Worm (Caenorhabditis elegans): ENCODE measurements around the gene srd-48.

Gene srd-48

DNA sequence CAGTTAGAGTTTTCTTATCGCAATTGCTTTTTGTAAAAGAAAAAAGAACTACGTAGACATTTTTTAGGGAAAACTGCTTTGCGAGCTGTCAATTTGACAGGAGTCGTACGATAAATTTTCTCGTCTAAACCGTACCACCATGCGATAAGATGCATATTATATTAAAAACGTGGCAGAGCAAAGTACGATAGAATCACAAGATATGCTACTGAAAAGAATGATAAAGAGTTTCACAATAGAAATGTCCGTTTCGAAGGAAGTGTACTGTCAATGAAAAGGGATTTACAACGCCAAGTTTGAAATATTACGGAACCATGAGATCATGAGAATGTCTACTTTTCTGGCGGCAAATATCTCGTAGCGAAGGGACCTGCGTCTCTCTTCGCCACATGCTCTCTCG lies 28.9 kb downstream of the srd-48 start, which contains the start of gene F19H6.5:
Gene F19H6.5, minus strand, starts transcription at position 101 of the 400 bp plus-strand sequence.
- TF ChIP-seq nhr-25 (tag; optimal IDR thresholded peaks at IDR 0.05) (no peak), jun-1 (tag; optimal IDR thresholded peaks at IDR 0.05) (no peak), unc-39 (tag; optimal IDR thresholded peaks at IDR 0.05) (no peak), nhr-12 (tag; optimal IDR thresholded peaks at IDR 0.05) (no peak), nhr-23 (tag; optimal IDR thresholded peaks at IDR 0.05) (no peak), R02D3.7 (tag; optimal IDR thresholded peaks at IDR 0.05) (no peak)

DNA sequence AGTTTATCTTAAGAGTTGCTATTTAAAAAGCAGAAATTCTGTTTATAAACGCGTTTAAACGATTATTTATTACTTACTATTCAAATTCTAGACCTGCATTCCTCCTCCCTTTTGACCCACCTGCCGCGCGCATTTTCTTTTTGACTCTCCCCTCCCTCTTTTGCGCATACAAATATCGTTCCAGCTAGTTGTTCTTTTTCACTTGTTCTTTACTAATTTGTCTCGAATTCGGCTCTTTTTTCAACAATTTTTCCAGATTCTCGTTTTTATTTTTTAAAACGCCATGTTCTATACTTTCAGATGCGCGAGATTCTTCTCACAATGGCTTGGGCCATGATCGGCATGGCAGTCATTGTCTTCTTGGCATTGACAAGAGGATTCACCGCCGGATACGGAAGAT lies 29.5 kb downstream of the srd-48 start, which contains the start of gene F19H6.4:
Gene F19H6.4, plus strand, starts transcription at position 301 of the 400 bp plus-strand sequence.
- no peak for TF ChIP-seq mml-1 (tag; optimal IDR thresholded peaks at IDR 0.05)
- no peak for TF ChIP-seq R02D3.7 (tag; optimal IDR thresholded peaks at IDR 0.05)
- no peak for TF ChIP-seq nhr-12 (tag; optimal IDR thresholded peaks at IDR 0.05)
- TF ChIP-seq nhr-43 (tag; optimal IDR thresholded peaks at IDR 0.05; ENCODE audit: poor library complexity, severe bottlenecking), result no peak
- TF ChIP-seq nhr-76 (tag; optimal IDR thresholded peaks at IDR 0.05), result no peak
- no peak for TF ChIP-seq sea-2 (GFP tag; optimal IDR thresholded peaks at IDR 0.05)
- TF ChIP-seq nfya-1 (tag; optimal IDR thresholded peaks at IDR 0.05; ENCODE audit: insufficient read depth), result no peak
- TF ChIP-seq mdl-1 (tag; optimal IDR thresholded peaks at IDR 0.05), result no peak
- no peak for TF ChIP-seq fkh-10 (GFP tag; optimal IDR thresholded peaks at IDR 0.05)
- TF ChIP-seq fkh-2 (tag; optimal IDR thresholded peaks at IDR 0.05), result no peak
- no peak for TF ChIP-seq ceh-9 (tag; optimal IDR thresholded peaks at IDR 0.05)
- TF ChIP-seq lin-39 (tag; optimal IDR thresholded peaks at IDR 0.05), result no peak
- TF ChIP-seq ceh-16 (tag; optimal IDR thresholded peaks at IDR 0.05), result no peak
- no peak for TF ChIP-seq nhr-237 (tag; optimal IDR thresholded peaks at IDR 0.05)
- no peak for TF ChIP-seq ZK546.5 (tag; optimal IDR thresholded peaks at IDR 0.05)

DNA sequence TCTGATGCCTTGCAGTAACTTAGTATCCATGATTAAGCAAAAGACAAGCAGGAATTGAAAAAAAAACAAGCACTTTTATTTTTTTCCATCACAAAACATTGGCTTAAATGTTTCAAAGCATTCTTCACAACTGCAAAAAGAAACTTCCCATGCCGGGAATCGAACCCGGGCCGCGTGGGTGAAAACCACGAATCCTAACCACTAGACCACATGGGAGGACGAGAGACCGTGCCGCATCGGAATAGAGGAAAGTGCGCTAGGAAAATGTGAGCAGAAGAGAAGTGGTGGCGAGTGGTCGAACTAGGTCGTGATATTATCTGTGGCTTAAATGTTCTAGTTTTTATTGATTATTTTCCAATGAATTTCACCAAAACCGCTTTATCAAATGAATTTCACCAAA lies 31.6 kb downstream of the srd-48 start:
- TF ChIP-seq hmg-11 (tag; optimal IDR thresholded peaks at IDR 0.05), result peak; percentile 87
- TF ChIP-seq jun-1 (tag; optimal IDR thresholded peaks at IDR 0.05), result no peak
- no peak for TF ChIP-seq nhr-23 (tag; optimal IDR thresholded peaks at IDR 0.05)
- TF ChIP-seq ceh-28 (tag; optimal IDR thresholded peaks at IDR 0.05), result peak; percentile 33
- no peak for TF ChIP-seq unc-39 (tag; optimal IDR thresholded peaks at IDR 0.05)
- TF ChIP-seq tbx-2 (tag; optimal IDR thresholded peaks at IDR 0.05), result peak; percentile 18
- TF ChIP-seq nhr-43 (tag; optimal IDR thresholded peaks at IDR 0.05; ENCODE audit: poor library complexity, severe bottlenecking), result peak; percentile 44
- peak; percentile 14 for TF ChIP-seq pqm-1 (tag; optimal IDR thresholded peaks at IDR 0.05)
- no peak for TF ChIP-seq nhr-76 (tag; optimal IDR thresholded peaks at IDR 0.05)
- peak; percentile 39 for TF ChIP-seq lin-39 (tag; optimal IDR thresholded peaks at IDR 0.05)
- TF ChIP-seq nhr-12 (tag; optimal IDR thresholded peaks at IDR 0.05), result no peak
- peak; percentile 35 for TF ChIP-seq elt-2 (tag; optimal IDR thresholded peaks at IDR 0.05)

DNA sequence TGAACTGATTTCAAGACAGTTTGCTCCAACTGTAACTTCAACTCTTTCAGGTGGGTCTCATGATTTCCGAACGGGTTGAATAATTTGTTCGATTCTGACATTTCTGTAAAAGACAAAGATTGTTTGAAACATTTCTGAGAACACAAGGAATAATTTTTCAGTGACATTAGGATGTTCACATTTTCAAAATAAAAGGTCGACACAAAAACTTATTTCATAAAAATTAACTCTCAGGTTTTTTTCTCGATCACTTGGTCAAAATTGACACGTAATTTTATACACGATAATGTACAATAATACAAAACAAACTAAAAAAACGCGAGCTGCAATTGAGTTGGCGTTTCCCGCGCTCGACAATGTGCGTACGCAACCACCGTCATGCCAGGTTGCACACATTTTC lies 35.4 kb downstream of the srd-48 start, which contains the start of gene rif-1.2:
Gene rif-1.2, minus strand, starts transcription at position 101 of the 400 bp plus-strand sequence.
- TF ChIP-seq ztf-11 (tag; optimal IDR thresholded peaks at IDR 0.05) (no peak), jun-1 (tag; optimal IDR thresholded peaks at IDR 0.05) (no peak), nhr-237 (tag; optimal IDR thresholded peaks at IDR 0.05) (no peak), pha-4 (tag; optimal IDR thresholded peaks at IDR 0.05) (no peak)

DNA sequence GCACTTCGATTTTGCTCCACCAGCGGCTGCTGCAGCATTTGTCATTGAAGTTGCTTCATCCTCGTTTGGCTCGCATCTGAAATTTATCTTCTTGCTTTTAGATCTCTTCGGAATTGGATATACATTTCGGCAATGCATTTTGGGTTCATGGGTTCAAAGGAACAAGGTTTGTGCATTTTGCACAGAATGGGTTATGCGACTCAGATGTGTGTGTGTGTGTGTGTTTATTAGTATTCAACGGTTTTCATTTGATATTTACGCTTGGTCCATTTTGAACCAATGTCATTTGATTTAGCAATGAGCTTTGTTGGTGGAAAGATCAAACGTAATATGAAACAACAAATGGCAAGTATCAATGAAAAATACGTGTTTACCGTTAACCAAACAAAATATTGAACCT lies 39.9 kb downstream of the srd-48 start:
- TF ChIP-seq mml-1 (tag; optimal IDR thresholded peaks at IDR 0.05), result no peak
- no peak for TF ChIP-seq elt-3 (tag; optimal IDR thresholded peaks at IDR 0.05)
- no peak for TF ChIP-seq ama-1 (optimal IDR thresholded peaks at IDR 0.05)
- no peak for TF ChIP-seq ceh-82 (tag; optimal IDR thresholded peaks at IDR 0.05)
- TF ChIP-seq egl-5 (tag; optimal IDR thresholded peaks at IDR 0.05), result no peak
- TF ChIP-seq mdl-1 (tag; optimal IDR thresholded peaks at IDR 0.05), result no peak
- TF ChIP-seq zag-1 (tag; optimal IDR thresholded peaks at IDR 0.05), result no peak
- TF ChIP-seq nhr-67 (tag; optimal IDR thresholded peaks at IDR 0.05), result no peak
- no peak for TF ChIP-seq ztf-4 (tag; optimal IDR thresholded peaks at IDR 0.05)
- TF ChIP-seq lin-39 (tag; optimal IDR thresholded peaks at IDR 0.05), result no peak
- no peak for TF ChIP-seq fkh-10 (GFP tag; optimal IDR thresholded peaks at IDR 0.05)
- no peak for TF ChIP-seq nhr-25 (tag; optimal IDR thresholded peaks at IDR 0.05)
- TF ChIP-seq nhr-23 (tag; optimal IDR thresholded peaks at IDR 0.05), result no peak
- TF ChIP-seq nhr-11 (tag; optimal IDR thresholded peaks at IDR 0.05), result no peak
- TF ChIP-seq ceh-9 (tag; optimal IDR thresholded peaks at IDR 0.05), result no peak

Data from whole organism, L3 larva.